Fruit fly (Drosophila melanogaster) whole organism, adult: ENCODE measurements around the gene Sap30.

Experiments
- CG11617 ChIP-seq: fragments of 200-800 bp; sonication (Bioruptor generic); optimal IDR thresholded peaks from 2 replicates; lab custom pipeline; 2017; ENCODE audit warnings: mild to moderate bottlenecking, missing biosample characterization, missing genetic modification reagents, missing genetic modification characterization
- CG12768 ChIP-seq: fragments of 200-800 bp; sonication (Bioruptor generic); optimal IDR thresholded peaks from 2 replicates; lab custom pipeline; 2017; ENCODE audit warnings: missing biosample characterization, missing genetic modification characterization, mild to moderate bottlenecking, moderate library complexity, missing genetic modification reagents
- CG14711 ChIP-seq: fragments of 200-800 bp; sonication (Bioruptor generic); optimal IDR thresholded peaks from 2 replicates; lab custom pipeline; 2018; ENCODE audit warnings: missing biosample characterization, mild to moderate bottlenecking, missing genetic modification characterization, moderate library complexity
- CG1620 ChIP-seq: fragments of 200-800 bp; sonication (Bioruptor generic); optimal IDR thresholded peaks from 2 replicates; lab custom pipeline; 2016; ENCODE audit warnings: missing biosample characterization, missing genetic modification characterization
- CG33017 ChIP-seq: fragments of 200-800 bp; sonication (Bioruptor generic); optimal IDR thresholded peaks from 2 replicates; lab custom pipeline; 2018; ENCODE audit warnings: missing biosample characterization, mild to moderate bottlenecking, missing genetic modification characterization, moderate library complexity
- CG5204 ChIP-seq: fragments of 200-800 bp; sonication (Bioruptor generic); optimal IDR thresholded peaks from 2 replicates; lab custom pipeline; 2016; ENCODE audit warnings: missing biosample characterization, missing genetic modification characterization
- CG7045 ChIP-seq: fragments of 200-800 bp; sonication (Bioruptor generic); optimal IDR thresholded peaks from 2 replicates; lab custom pipeline; 2017; ENCODE audit warnings: missing biosample characterization, mild to moderate bottlenecking, missing genetic modification characterization
- CG7101 ChIP-seq: fragments of 200-800 bp; sonication (Bioruptor generic); optimal IDR thresholded peaks from 2 replicates; lab custom pipeline; 2018; ENCODE audit warnings: missing biosample characterization, mild to moderate bottlenecking, missing genetic modification characterization, moderate library complexity
- Clk ChIP-seq: fragments of 200-800 bp; sonication (Bioruptor generic); optimal IDR thresholded peaks from 2 replicates; lab custom pipeline; 2017; ENCODE audit warnings: missing biosample characterization, missing genetic modification characterization
- Crg-1 ChIP-seq: fragments of 200-800 bp; sonication (Bioruptor generic); optimal IDR thresholded peaks from 2 replicates; lab custom pipeline; 2016; ENCODE audit warnings: missing biosample characterization, missing genetic modification characterization
- Hr96 ChIP-seq: fragments of 200-800 bp; sonication (Bioruptor generic); optimal IDR thresholded peaks from 2 replicates; lab custom pipeline; 2016; ENCODE audit warnings: missing biosample characterization, missing genetic modification characterization
- Mnt ChIP-seq: fragments of 200-800 bp; sonication (Bioruptor generic); optimal IDR thresholded peaks from 2 replicates; lab custom pipeline; 2016; ENCODE audit warnings: missing biosample characterization, mild to moderate bottlenecking, missing genetic modification characterization
- bab1 ChIP-seq: fragments of 200-800 bp; sonication (Bioruptor generic); optimal IDR thresholded peaks from 3 replicates; lab custom pipeline; 2019; ENCODE audit warnings: missing biosample characterization, mild to moderate bottlenecking, missing genetic modification characterization, moderate library complexity
- cic ChIP-seq: fragments of 200-800 bp; sonication (Bioruptor generic); optimal IDR thresholded peaks from 2 replicates; lab custom pipeline; 2017; ENCODE audit warnings: missing biosample characterization, mild to moderate bottlenecking, missing genetic modification characterization, moderate library complexity
- cnc ChIP-seq, 2 experiments: fragments of >200 bp; optimal IDR thresholded peaks; 2 replicates each; lab custom pipeline; 2017
- kay ChIP-seq: fragments of 200-800 bp; sonication (Bioruptor generic); peaks from one replicate; lab custom pipeline; 2016; ENCODE audit warnings: missing biosample characterization, missing genetic modification characterization, borderline replicate concordance
- ovo ChIP-seq: fragments of 200-800 bp; sonication (Bioruptor generic); optimal IDR thresholded peaks from 2 replicates; lab custom pipeline; 2016; ENCODE audit warnings: missing biosample characterization, missing genetic modification characterization
- pad ChIP-seq: fragments of 200-800 bp; sonication (Bioruptor generic); optimal IDR thresholded peaks from 3 replicates; lab custom pipeline; 2017; ENCODE audit warnings: missing biosample characterization, missing genetic modification characterization, mild to moderate bottlenecking, moderate library complexity, missing genetic modification reagents
- tj ChIP-seq: fragments of 200-800 bp; sonication (Bioruptor generic); optimal IDR thresholded peaks from 3 replicates; lab custom pipeline; 2017; ENCODE audit warnings: missing biosample characterization, mild to moderate bottlenecking, missing genetic modification characterization, moderate library complexity
- toe ChIP-seq: fragments of 200-800 bp; sonication (Bioruptor generic); optimal IDR thresholded peaks from 2 replicates; lab custom pipeline; 2016; ENCODE audit warnings: missing biosample characterization, missing genetic modification characterization

The Sap30 gene

dm6 chrX:16786860-16787415, at the start of gene Sap30, which contains the start of gene CG9609:
TSS of gene Sap30 (plus strand) at chrX:16787283.
TSS of gene CG9609 (minus strand) at chrX:16787008.
- no peak for TF ChIP-seq kay (GFP tag; lab: Kevin White, UChicago)
- no peak for TF ChIP-seq CG14711 (tag; lab: Kevin White, UChicago)
- TF ChIP-seq toe (GFP tag; lab: Kevin White, UChicago), result no peak
- no peak for TF ChIP-seq CG5204 (GFP tag; lab: Kevin White, UChicago)
- no peak for TF ChIP-seq CG11617 (GFP tag; lab: Kevin White, UChicago)
- TF ChIP-seq pad (GFP tag; lab: Kevin White, UChicago), result no peak
- TF ChIP-seq CG1620 (GFP tag; lab: Kevin White, UChicago), result no peak
- no peak for TF ChIP-seq CG7045 (GFP tag; lab: Kevin White, UChicago)
- no peak for TF ChIP-seq Crg-1 (GFP tag; lab: Kevin White, UChicago)
- TF ChIP-seq CG7101 (tag; lab: Kevin White, UChicago), result no peak
- no peak for TF ChIP-seq tj (GFP tag; lab: Kevin White, UChicago)
- TF ChIP-seq Mnt (GFP tag; lab: Kevin White, UChicago), result no peak
- TF ChIP-seq ovo, result no peak
- TF ChIP-seq cic (GFP tag; lab: Kevin White, UChicago), result no peak
- TF ChIP-seq CG12768 (GFP tag; lab: Kevin White, UChicago), result no peak
- TF ChIP-seq Hr96, result no peak
- TF ChIP-seq CG33017 (tag; lab: Kevin White, UChicago), result no peak

DNA sequence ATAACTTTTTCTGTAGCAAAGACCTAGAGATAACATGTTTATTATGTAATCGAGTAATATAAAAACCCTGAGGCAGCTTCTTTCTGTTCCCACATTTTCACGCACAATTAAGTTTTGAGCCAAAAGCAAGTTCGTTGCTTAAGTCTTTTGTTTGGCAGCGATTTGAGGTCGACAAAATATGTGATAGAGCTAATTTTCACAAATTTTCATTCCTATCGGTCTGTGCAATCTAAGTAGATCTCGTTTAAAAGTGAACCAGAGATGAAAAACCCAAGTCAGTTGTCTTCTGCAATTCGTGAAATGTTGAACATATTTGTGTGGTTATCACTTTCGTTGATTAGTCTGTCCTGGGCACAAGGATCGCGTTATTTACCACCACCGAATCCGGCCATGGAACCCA, 49.2 kb upstream of the Sap30 start, which contains the start of gene TwdlZ:
TwdlZ (plus strand) TSS at position 301 of the 400 bp plus-strand sequence.
- TF ChIP-seq Mnt (GFP tag; lab: Kevin White, UChicago), result no peak
- TF ChIP-seq CG11617 (GFP tag; lab: Kevin White, UChicago), result no peak

DNA sequence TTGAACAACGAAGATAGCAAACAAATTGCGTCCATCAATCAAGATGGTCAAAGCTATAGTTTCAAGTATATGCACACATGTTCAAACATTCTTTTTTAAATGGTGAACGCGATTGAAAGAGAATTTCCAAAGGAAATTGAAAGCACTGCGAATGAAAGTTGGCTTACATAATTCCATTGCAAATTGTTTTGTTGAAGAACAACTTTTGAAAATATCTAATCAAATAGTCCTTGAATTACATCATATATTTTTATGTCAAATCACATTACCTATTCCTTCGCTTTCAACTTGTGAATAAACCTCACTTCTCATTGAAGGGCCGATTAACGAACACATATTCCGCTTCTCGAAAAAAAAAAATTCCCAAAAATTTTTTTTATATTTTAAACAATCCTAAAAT, 46.5 kb upstream of the Sap30 start, which contains the start of gene CG32568:
CG32568 (plus strand) TSS at position 301 of the 400 bp plus-strand sequence.
- TF ChIP-seq Mnt (GFP tag; lab: Kevin White, UChicago), result no peak
- no peak for TF ChIP-seq CG14711 (tag; lab: Kevin White, UChicago)
- TF ChIP-seq cnc (optimal IDR thresholded peaks at IDR 0.05; lab: Kevin White, UChicago), result no peak
- no peak for TF ChIP-seq CG7045 (GFP tag; lab: Kevin White, UChicago)
- no peak for TF ChIP-seq kay (GFP tag; lab: Kevin White, UChicago)

DNA sequence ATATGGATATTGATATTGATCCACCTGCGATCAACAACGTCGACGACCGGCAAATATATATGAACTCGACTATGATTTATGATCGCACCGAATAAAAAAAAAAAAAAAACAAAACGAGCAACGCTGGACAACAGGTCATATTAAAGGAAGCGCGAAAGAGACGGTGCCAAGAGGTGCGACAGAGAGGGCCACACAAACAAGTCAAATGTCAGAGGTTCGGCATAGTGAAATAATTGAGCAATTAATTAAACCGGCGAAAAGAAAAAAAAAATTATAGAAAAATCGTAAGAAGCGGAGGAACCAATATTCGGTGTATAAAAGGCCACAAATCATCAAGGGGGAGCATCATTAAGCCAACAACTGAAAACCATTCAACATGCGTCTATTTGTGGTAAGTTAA, 44.5 kb upstream of the Sap30 start, which contains the start of gene Twdlalpha:
Twdlalpha (plus strand) TSS at position 301 of the 400 bp plus-strand sequence.
- no peak for TF ChIP-seq Hr96
- no peak for TF ChIP-seq CG12768 (GFP tag; lab: Kevin White, UChicago)
- no peak for TF ChIP-seq pad (GFP tag; lab: Kevin White, UChicago)
- TF ChIP-seq Crg-1 (GFP tag; lab: Kevin White, UChicago), result no peak

DNA sequence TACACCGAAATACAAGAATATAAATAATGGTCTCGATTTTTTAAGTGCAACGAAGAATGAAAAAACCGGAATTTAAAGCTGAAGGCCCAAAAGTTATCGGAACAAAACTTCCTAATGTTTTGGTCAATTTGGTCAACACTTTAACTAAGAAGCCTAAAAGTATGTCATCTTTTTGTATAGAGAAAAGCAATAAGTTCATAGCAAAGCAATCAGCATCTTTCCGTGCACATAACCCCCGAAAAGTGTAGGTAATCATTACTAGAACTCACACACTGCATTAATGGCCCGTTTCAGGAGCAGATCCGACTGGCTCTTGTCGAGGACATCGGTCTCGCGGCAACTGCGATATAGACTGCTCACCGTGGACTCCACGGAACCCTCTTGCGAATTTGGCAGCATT, 42.7 kb upstream of the Sap30 start:
- no peak for TF ChIP-seq CG14711 (tag; lab: Kevin White, UChicago)
- no peak for TF ChIP-seq toe (GFP tag; lab: Kevin White, UChicago)
- TF ChIP-seq bab1 (GFP tag; lab: Kevin White, UChicago), result no peak
- TF ChIP-seq cnc (optimal IDR thresholded peaks at IDR 0.05; lab: Kevin White, UChicago), result no peak
- TF ChIP-seq kay (GFP tag; lab: Kevin White, UChicago), result no peak
- TF ChIP-seq tj (GFP tag; lab: Kevin White, UChicago), result no peak
- TF ChIP-seq Crg-1 (GFP tag; lab: Kevin White, UChicago), result no peak
- no peak for TF ChIP-seq CG11617 (GFP tag; lab: Kevin White, UChicago)
- TF ChIP-seq cic (GFP tag; lab: Kevin White, UChicago), result no peak
- TF ChIP-seq CG7045 (GFP tag; lab: Kevin White, UChicago), result no peak
- no peak for TF ChIP-seq CG5204 (GFP tag; lab: Kevin White, UChicago)
- TF ChIP-seq Clk (GFP tag; lab: Kevin White, UChicago), result no peak
- TF ChIP-seq CG33017 (tag; lab: Kevin White, UChicago), result no peak
- no peak for TF ChIP-seq CG1620 (GFP tag; lab: Kevin White, UChicago)
- TF ChIP-seq CG7101 (tag; lab: Kevin White, UChicago), result no peak
- no peak for TF ChIP-seq Hr96
- no peak for TF ChIP-seq Mnt (GFP tag; lab: Kevin White, UChicago)

DNA sequence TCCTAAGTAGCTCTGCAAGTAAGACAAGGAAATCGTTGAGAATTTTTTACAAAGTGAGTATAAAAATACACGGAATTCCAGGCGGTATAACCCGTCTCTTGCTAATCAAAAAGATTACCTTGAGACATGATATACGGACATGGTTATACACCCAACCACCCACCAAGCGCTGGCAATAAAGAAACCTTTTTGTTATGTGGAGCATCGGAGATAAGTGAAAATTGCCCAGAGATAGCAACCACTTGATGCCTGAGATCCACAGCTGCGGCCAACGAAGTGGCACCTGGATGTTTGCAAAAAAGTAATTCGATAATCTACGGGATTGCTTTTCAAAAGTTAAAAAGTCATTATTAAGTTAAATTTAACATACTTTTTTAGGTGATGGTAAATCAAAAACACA, 41.1 kb upstream of the Sap30 start:
- no peak for TF ChIP-seq CG12768 (GFP tag; lab: Kevin White, UChicago)
- no peak for TF ChIP-seq CG7045 (GFP tag; lab: Kevin White, UChicago)
- TF ChIP-seq CG5204 (GFP tag; lab: Kevin White, UChicago), result no peak
- no peak for TF ChIP-seq tj (GFP tag; lab: Kevin White, UChicago)
- no peak for TF ChIP-seq Crg-1 (GFP tag; lab: Kevin White, UChicago)
- TF ChIP-seq CG11617 (GFP tag; lab: Kevin White, UChicago), result no peak
- no peak for TF ChIP-seq CG1620 (GFP tag; lab: Kevin White, UChicago)
- TF ChIP-seq CG33017 (tag; lab: Kevin White, UChicago), result no peak
- no peak for TF ChIP-seq CG14711 (tag; lab: Kevin White, UChicago)
- TF ChIP-seq cnc (optimal IDR thresholded peaks at IDR 0.05; lab: Kevin White, UChicago), result no peak
- no peak for TF ChIP-seq bab1 (GFP tag; lab: Kevin White, UChicago)
